Fruit fly (Drosophila melanogaster): ENCODE measurements around the gene RpS21.

The RpS21 gene

DNA sequence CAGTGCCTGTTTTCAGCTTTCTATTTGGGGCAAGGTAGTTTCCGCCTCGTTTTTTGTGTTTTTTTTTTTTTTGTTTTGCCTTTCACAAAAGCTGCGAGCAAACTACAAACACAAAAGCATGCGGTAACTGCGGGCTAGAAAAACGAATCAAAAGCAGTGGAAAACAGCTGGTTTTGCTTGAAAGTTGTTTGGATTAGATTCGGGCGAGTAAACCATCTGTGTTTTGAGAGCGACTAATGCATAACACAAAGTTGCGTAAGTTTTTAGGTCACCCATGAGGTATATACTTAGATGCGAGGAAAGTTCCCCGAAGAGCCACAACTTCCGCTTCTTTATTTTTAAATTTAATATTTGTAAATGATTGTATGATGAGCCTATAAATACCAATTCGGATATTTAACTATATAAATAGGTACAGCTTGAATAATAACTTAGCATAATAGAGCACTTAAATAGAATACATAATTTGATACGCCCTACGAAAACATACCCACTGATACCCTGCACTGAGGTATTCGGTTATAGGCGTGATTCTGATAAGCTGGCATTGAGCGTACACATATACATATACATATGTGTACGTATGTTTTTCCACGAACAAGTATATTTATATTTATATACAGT is 16.6 kb downstream of the RpS21 start (continued):
- TF ChIP-seq CG6813 (GFP tag; optimal IDR thresholded peaks at IDR 0.05) (peak; percentile 42), sqz (GFP tag; optimal IDR thresholded peaks at IDR 0.05) (peak; percentile 63), pnt (GFP tag; optimal IDR thresholded peaks at IDR 0.05) (no peak), jing (GFP tag; optimal IDR thresholded peaks at IDR 0.05) (no peak), CG17328 (GFP tag; IDR thresholded peaks at IDR 0.05) (no peak)

dm6 chr2L:2872968-2873728 is 17.3 kb downstream of the RpS21 start:
- peak; percentile 1 for TF ChIP-seq CG18262 (tag; optimal IDR thresholded peaks at IDR 0.05)
- no peak for TF ChIP-seq br (optimal IDR thresholded peaks at IDR 0.05)
- TF ChIP-seq zen (tag; optimal IDR thresholded peaks at IDR 0.05), result peak; percentile 6
- no peak for TF ChIP-seq stwl (tag; optimal IDR thresholded peaks at IDR 0.05)
- TF ChIP-seq aop (GFP tag; IDR thresholded peaks at IDR 0.05), result no peak
- no peak for TF ChIP-seq h (optimal IDR thresholded peaks at IDR 0.05)
- TF ChIP-seq mld (GFP tag; IDR thresholded peaks at IDR 0.05; ENCODE audit: partially characterized antibody), result no peak
- TF ChIP-seq grn (GFP tag; optimal IDR thresholded peaks at IDR 0.05), result no peak
- TF ChIP-seq CG11696 (GFP tag; IDR thresholded peaks at IDR 0.05), result no peak
- TF ChIP-seq CG2875 (GFP tag; optimal IDR thresholded peaks at IDR 0.05), result no peak
- TF ChIP-seq slou (GFP tag; optimal IDR thresholded peaks at IDR 0.05), result peak; percentile 32
- TF ChIP-seq CG16815 (GFP tag; optimal IDR thresholded peaks at IDR 0.05), result no peak
- TF ChIP-seq Dip3 (GFP tag; optimal IDR thresholded peaks at IDR 0.05), result no peak
- TF ChIP-seq CG11247 (GFP tag; IDR thresholded peaks at IDR 0.05), result no peak
- TF ChIP-seq CG8388 (GFP tag; optimal IDR thresholded peaks at IDR 0.05), result no peak
- TF ChIP-seq tap (tag; optimal IDR thresholded peaks at IDR 0.05), result no peak
- TF ChIP-seq bcd (GFP tag; optimal IDR thresholded peaks at IDR 0.05), result no peak
- TF ChIP-seq CG15073 (GFP tag; optimal IDR thresholded peaks at IDR 0.05), result no peak
- TF ChIP-seq cwo (GFP tag; optimal IDR thresholded peaks at IDR 0.05), result no peak
- no peak for TF ChIP-seq CG2202 (tag; optimal IDR thresholded peaks at IDR 0.05)
- TF ChIP-seq CG1024 (GFP tag; IDR thresholded peaks at IDR 0.05), result 0 out of 2 replicates have a peak, but pooled peaks have one; percentile 23
- TF ChIP-seq Hmx (GFP tag; optimal IDR thresholded peaks at IDR 0.05), result no peak
- no peak for TF ChIP-seq bsh (GFP tag; optimal IDR thresholded peaks at IDR 0.05)
- peak; percentile 22 for TF ChIP-seq crc (GFP tag; optimal IDR thresholded peaks at IDR 0.05)
- no peak for TF ChIP-seq gro (GFP tag; optimal IDR thresholded peaks at IDR 0.05)
- no peak for TF ChIP-seq maf-S (GFP tag; optimal IDR thresholded peaks at IDR 0.05)
- TF ChIP-seq TFAM (GFP tag; optimal IDR thresholded peaks at IDR 0.05), result no peak
- no peak for TF ChIP-seq ems (GFP tag; optimal IDR thresholded peaks at IDR 0.05)
- TF ChIP-seq kah (GFP tag; optimal IDR thresholded peaks at IDR 0.05), result peak; percentile 13
- TF ChIP-seq CG10462 (GFP tag; optimal IDR thresholded peaks at IDR 0.05), result no peak
- no peak for TF ChIP-seq PHDP (tag; optimal IDR thresholded peaks at IDR 0.05)
- TF ChIP-seq so (GFP tag; IDR thresholded peaks at IDR 0.05), result no peak
- TF ChIP-seq CG10979 (tag; optimal IDR thresholded peaks at IDR 0.05), result peak; percentile 31
- TF ChIP-seq zen2 (GFP tag; IDR thresholded peaks at IDR 0.05; ENCODE audit: partially characterized antibody), result no peak
- peak; percentile 14 for TF ChIP-seq CG4424 (GFP tag; optimal IDR thresholded peaks at IDR 0.05)
- TF ChIP-seq stc (GFP tag; IDR thresholded peaks at IDR 0.05), result peak; percentile 42
- TF ChIP-seq CG11723 (GFP tag; optimal IDR thresholded peaks at IDR 0.05), result no peak
- TF ChIP-seq CG11456 (GFP tag; IDR thresholded peaks at IDR 0.05), result no peak
- no peak for TF ChIP-seq tna (GFP tag; IDR thresholded peaks at IDR 0.05; ENCODE audit: partially characterized antibody)
- TF ChIP-seq Max (GFP tag; optimal IDR thresholded peaks at IDR 0.05), result no peak
- no peak for TF ChIP-seq klu (GFP tag; IDR thresholded peaks at IDR 0.05)
- TF ChIP-seq gsb (GFP tag; IDR thresholded peaks at IDR 0.05), result no peak
- TF ChIP-seq CG5953 (GFP tag; IDR thresholded peaks at IDR 0.05), result no peak
- TF ChIP-seq lmd (GFP tag; IDR thresholded peaks at IDR 0.05), result peak; percentile 23; the same call in 1 of the 2 replicates

Measured in whole organism, embryonic.